Worm (Caenorhabditis elegans) whole organism, L4 larva: ENCODE results near the gene C04E12.2.

Experiments
- daf-8 ChIP-seq: fragments of 200-800 bp; sonication (Bioruptor generic); IDR thresholded peaks from 2 replicates; pipeline ENCODE4 v1.3.6; 2022; ENCODE audit warnings: missing genetic modification characterization, missing compliant biosample characterization
- spr-3 ChIP-seq: fragments of 200-800 bp; sonication (Bioruptor generic); optimal IDR thresholded peaks from 2 replicates; lab custom pipeline; 2018; ENCODE audit warnings: mild to moderate bottlenecking, missing genetic modification characterization, missing compliant biosample characterization

ce11 chrV:3376973-3377372, 9.1 kb downstream of the C04E12.2 start, which contains the start of gene srbc-2:
- no peak for TF ChIP-seq daf-8
- no peak for TF ChIP-seq spr-3 (GFP tag; lab: Kevin White, UChicago)
